Worm (Caenorhabditis elegans): Measurements from ENCODE around the gene ZK809.8.

ZK809.8 gene

DNA sequence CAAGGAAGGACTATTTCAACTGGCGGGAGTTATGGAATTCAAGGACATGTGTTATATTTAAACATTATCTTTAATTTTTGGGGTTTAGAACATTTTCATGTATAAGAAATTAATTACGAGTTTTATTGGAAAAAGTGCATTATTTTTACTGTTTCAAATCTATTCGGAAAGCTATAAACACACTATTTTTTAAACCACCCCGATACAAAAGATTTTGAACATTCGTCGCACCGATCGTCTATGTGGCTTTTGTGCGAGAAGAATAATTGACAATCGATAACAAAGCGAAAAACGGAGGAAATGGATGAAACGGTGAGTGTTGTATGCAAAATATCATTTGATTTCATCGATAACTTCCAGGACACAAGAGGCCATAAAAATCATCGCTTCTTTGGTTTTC lies 16.1 kb upstream of the ZK809.8 start, which contains the start of gene ZK809.9:
Gene ZK809.9 (plus strand): TSS at position 301 of the 400 bp plus-strand sequence.
- TF ChIP-seq hmg-11 (tag; optimal IDR thresholded peaks at IDR 0.05) (no peak), elt-1 (tag; optimal IDR thresholded peaks at IDR 0.05) (no peak), ceh-16 (tag; optimal IDR thresholded peaks at IDR 0.05) (no peak), ZK546.5 (tag; optimal IDR thresholded peaks at IDR 0.05) (no peak), lin-15B (tag; optimal IDR thresholded peaks at IDR 0.05) (no peak), nhr-77 (tag; optimal IDR thresholded peaks at IDR 0.05) (no peak), ceh-82 (tag; optimal IDR thresholded peaks at IDR 0.05) (no peak), elt-3 (tag; optimal IDR thresholded peaks at IDR 0.05) (no peak), nhr-11 (tag; optimal IDR thresholded peaks at IDR 0.05) (no peak), daf-12 (tag; optimal IDR thresholded peaks at IDR 0.05) (no peak), zag-1 (tag; optimal IDR thresholded peaks at IDR 0.05) (no peak), fos-1 (tag; optimal IDR thresholded peaks at IDR 0.05) (no peak), nhr-67 (tag; optimal IDR thresholded peaks at IDR 0.05) (no peak)

DNA sequence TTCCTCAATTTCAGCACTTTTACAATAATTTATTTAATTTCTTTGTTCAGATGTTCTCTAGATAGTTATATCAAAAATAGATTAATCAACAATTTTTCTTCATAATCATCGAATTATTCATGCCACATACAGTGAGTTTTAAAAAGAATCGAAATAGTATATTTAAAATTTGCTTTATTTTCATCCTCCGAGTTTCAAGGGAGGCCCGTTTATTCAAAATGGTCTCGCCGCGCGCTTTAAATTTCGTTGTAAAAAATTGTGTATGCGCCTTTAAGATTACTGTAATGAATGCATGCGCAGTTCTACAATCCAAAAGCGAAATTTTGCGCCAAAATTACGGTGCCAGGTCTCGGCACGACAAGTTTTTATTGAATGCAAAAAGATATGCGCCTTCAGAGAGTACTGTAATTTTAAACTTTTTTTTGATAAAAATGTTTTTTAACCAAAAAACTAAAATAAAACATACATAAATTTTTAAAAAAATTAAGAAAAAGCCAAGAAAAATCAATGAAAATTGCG lies 11.0 kb upstream of the ZK809.8 start, which contains the start of gene ZK792.1:
Gene ZK792.1 (plus strand): TSS at position 51 of the 519 bp plus-strand sequence.
- TF ChIP-seq nhr-237 (tag; optimal IDR thresholded peaks at IDR 0.05) (no peak), jun-1 (tag; optimal IDR thresholded peaks at IDR 0.05) (no peak), nhr-43 (tag; optimal IDR thresholded peaks at IDR 0.05; ENCODE audit: poor library complexity, severe bottlenecking) (no peak), eor-1 (tag; optimal IDR thresholded peaks at IDR 0.05) (no peak), elt-3 (tag; optimal IDR thresholded peaks at IDR 0.05) (no peak), egl-5 (tag; optimal IDR thresholded peaks at IDR 0.05) (no peak), nhr-28 (tag; optimal IDR thresholded peaks at IDR 0.05) (no peak), ceh-28 (tag; optimal IDR thresholded peaks at IDR 0.05) (no peak), elt-1 (tag; optimal IDR thresholded peaks at IDR 0.05) (no peak), ama-1 (optimal IDR thresholded peaks at IDR 0.05) (no peak), unc-62 (GFP tag; optimal IDR thresholded peaks at IDR 0.05) (no peak), zag-1 (tag; optimal IDR thresholded peaks at IDR 0.05) (no peak), nhr-12 (tag; optimal IDR thresholded peaks at IDR 0.05) (no peak), fkh-2 (tag; optimal IDR thresholded peaks at IDR 0.05) (no peak), snpc-4 (tag; optimal IDR thresholded peaks at IDR 0.05) (no peak), ZK546.5 (tag; optimal IDR thresholded peaks at IDR 0.05) (no peak)

DNA sequence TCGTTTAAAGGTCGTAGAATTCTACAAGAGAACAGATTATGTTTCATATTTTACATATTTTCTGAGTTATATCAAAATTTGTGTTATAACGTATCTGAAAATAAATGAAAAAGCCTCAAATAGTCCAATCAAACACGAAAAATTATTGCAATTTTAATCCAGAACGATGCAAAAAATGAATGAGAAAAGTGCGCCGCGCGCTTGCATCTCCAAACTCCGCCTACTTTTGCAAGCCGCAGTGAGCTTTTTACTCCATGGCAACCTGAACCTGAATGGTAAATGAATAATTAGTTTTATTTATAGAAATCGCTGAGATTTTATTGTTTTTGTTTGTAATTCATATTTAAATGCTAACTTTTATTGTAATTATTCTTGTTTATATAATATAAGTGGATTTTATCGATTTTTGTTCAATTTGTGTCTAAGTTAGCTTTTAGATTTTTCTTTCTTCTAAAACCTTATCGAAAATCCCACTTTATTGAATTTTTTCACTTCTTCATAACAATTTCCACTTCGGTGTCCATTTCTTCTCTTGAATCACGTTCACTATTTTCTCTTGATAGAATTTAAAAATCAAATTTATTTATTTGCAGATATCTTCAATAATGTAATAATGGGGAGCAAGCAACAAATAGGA lies 7.4 kb upstream of the ZK809.8 start, which contains the start of gene ZK809.5:
Gene ZK809.5 (plus strand): TSS at position 587 of the 637 bp plus-strand sequence.
- peak; percentile 20 for TF ChIP-seq nfya-1 (tag; optimal IDR thresholded peaks at IDR 0.05; ENCODE audit: insufficient read depth)
- peak; percentile 34 for TF ChIP-seq hmg-11 (tag; optimal IDR thresholded peaks at IDR 0.05)
- TF ChIP-seq ztf-4 (tag; optimal IDR thresholded peaks at IDR 0.05) = no peak

DNA sequence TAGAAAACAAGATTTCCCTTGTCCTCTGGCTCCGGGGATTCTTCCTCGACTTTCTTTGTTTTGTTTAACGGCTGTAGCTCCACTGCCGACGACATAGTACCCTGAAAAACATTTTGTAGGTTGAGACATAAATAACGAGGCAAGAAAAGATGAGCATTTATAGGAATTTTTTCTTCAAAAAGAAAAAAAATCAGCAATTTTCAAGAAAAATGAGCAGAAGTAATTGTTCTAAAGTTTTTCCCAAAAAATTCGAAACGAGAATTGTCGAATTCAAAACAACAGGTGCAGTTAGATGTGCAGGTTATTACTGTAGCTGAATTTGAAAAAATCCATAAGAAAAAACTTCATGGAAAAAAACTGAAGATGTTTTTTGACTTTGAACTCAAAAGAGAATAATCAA lies 6.5 kb upstream of the ZK809.8 start, which contains the start of gene ent-1:
Gene ent-1 (minus strand): TSS at position 101 of the 400 bp plus-strand sequence.
- no peak for TF ChIP-seq fkh-10 (GFP tag; optimal IDR thresholded peaks at IDR 0.05)
- no peak for TF ChIP-seq fos-1 (tag; optimal IDR thresholded peaks at IDR 0.05)
- no peak for TF ChIP-seq R02D3.7 (tag; optimal IDR thresholded peaks at IDR 0.05)
- no peak for TF ChIP-seq jun-1 (tag; optimal IDR thresholded peaks at IDR 0.05)
- no peak for TF ChIP-seq skn-1 (tag; optimal IDR thresholded peaks at IDR 0.05)

DNA sequence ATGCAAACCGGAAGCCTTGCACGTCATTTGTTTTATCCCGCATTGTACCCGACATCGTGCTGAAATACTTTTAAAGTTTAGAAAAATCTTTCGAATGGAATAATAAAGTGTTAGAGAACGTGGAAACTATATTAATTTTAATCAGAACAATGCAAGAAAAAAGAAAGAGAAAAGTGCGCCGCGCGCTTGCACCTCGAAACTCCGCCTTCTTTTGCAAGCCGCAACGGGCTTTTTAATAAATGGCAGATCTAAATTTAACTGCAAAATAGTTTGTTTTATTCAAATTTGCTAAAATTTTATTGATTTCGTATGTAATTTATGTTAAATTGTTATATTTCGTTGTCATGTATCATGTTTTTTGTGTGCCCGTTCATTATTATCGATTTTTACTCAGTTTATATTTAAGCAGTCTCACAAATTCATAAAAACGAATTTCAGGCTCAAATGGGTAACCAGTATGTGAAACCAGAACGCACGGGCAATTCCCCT lies 3.1 kb upstream of the ZK809.8 start, which contains the start of the genes acl-3 and ndub-6:
Gene acl-3 (minus strand): TSS at position 59 of the 489 bp plus-strand sequence.
Gene ndub-6 (plus strand): TSS at position 439 of the 489 bp plus-strand sequence.
- TF ChIP-seq jun-1 (tag; optimal IDR thresholded peaks at IDR 0.05) (no peak), tbx-2 (tag; optimal IDR thresholded peaks at IDR 0.05) (no peak), pha-4 (tag; optimal IDR thresholded peaks at IDR 0.05) (peak; percentile 16)

DNA sequence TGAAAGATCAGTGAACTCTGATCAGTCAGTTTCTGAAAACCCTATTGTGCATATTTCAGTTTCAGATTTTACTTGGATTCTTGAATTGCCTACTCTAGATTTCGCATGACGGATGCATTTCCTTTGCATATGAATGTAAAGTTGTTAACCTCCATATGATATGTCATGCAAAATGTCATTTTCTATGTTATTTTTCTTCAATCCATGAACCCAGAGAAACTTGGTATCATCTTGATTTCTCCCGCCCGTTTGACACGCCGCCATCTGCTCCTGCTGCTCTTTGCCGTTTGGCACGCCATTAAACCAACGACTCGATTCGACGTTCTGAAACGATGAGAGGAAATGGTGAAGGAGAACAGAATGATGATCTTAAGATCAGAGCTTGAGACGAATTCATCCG lies 1.5 kb upstream of the ZK809.8 start:
- TF ChIP-seq ZK546.5 (tag; optimal IDR thresholded peaks at IDR 0.05) (no peak), ceh-82 (tag; optimal IDR thresholded peaks at IDR 0.05) (no peak), fkh-2 (tag; optimal IDR thresholded peaks at IDR 0.05) (no peak), nhr-12 (tag; optimal IDR thresholded peaks at IDR 0.05) (no peak), ceh-9 (tag; optimal IDR thresholded peaks at IDR 0.05) (no peak), nhr-23 (tag; optimal IDR thresholded peaks at IDR 0.05) (no peak), elt-1 (tag; optimal IDR thresholded peaks at IDR 0.05) (no peak), unc-62 (GFP tag; optimal IDR thresholded peaks at IDR 0.05) (no peak), sea-2 (GFP tag; optimal IDR thresholded peaks at IDR 0.05) (no peak), ama-1 (optimal IDR thresholded peaks at IDR 0.05) (no peak), fkh-10 (GFP tag; optimal IDR thresholded peaks at IDR 0.05) (no peak), R02D3.7 (tag; optimal IDR thresholded peaks at IDR 0.05) (no peak), pqm-1 (tag; optimal IDR thresholded peaks at IDR 0.05) (no peak), nfya-1 (tag; optimal IDR thresholded peaks at IDR 0.05; ENCODE audit: insufficient read depth) (no peak), snpc-4 (tag; optimal IDR thresholded peaks at IDR 0.05) (no peak), unc-39 (tag; optimal IDR thresholded peaks at IDR 0.05) (no peak)

All from whole organism, L3 larva.